Fruit fly (Drosophila melanogaster): ENCODE measurements around the gene SdhD.

The SdhD gene

dm6 chr3R:23722680-23723372 is 37.6 kb downstream of the SdhD start, which contains the start of gene CG10365 (continued):
- TF ChIP-seq CG31388 (GFP tag; optimal IDR thresholded peaks at IDR 0.05) (peak; percentile 32), CG15073 (GFP tag; optimal IDR thresholded peaks at IDR 0.05) (no peak), CG6813 (GFP tag; optimal IDR thresholded peaks at IDR 0.05) (peak; percentile 82), Spps (tag; optimal IDR thresholded peaks at IDR 0.05) (peak; percentile 4), CG18476 (GFP tag; optimal IDR thresholded peaks at IDR 0.05) (peak; percentile 58), CG9817 (tag; optimal IDR thresholded peaks at IDR 0.05) (peak; percentile 80), Eip74EF (GFP tag; optimal IDR thresholded peaks at IDR 0.05) (peak in 1 of 2 experiments; percentile 93), ara (GFP tag; IDR thresholded peaks at IDR 0.05) (no peak), Mad (GFP tag; optimal IDR thresholded peaks at IDR 0.05) (no peak), BEAF-32 (GFP tag; optimal IDR thresholded peaks at IDR 0.05) (no peak), dpn (GFP tag; optimal IDR thresholded peaks at IDR 0.05) (peak in 1 of 2 experiments; percentile 86), CG17359 (tag; optimal IDR thresholded peaks at IDR 0.05) (peak; percentile 93), sr (GFP tag; IDR thresholded peaks at IDR 0.05) (0 out of 3 replicates have a peak, but pooled peaks have one; percentile 22), CG4854 (GFP tag; optimal IDR thresholded peaks at IDR 0.05) (no peak), CG34422 (GFP tag; IDR thresholded peaks at IDR 0.05) (peak; percentile 76), CG10209 (GFP tag; optimal IDR thresholded peaks at IDR 0.05) (peak; percentile 86), CG2889 (GFP tag; IDR thresholded peaks at IDR 0.05) (0 out of 3 replicates have a peak, but pooled peaks have one; percentile 28), CG11093 (GFP tag; IDR thresholded peaks at IDR 0.05) (peak; percentile 69; the same call in 2 of the 3 replicates), CG31441 (GFP tag; IDR thresholded peaks at IDR 0.05) (peak; percentile 93), CG16779 (GFP tag; IDR thresholded peaks at IDR 0.05) (no peak), Elba2 (GFP tag; optimal IDR thresholded peaks at IDR 0.05) (no peak), CG11560 (tag; IDR thresholded peaks at IDR 0.05) (peak; percentile 51; the same call in 2 of the 3 replicates), gcm2 (GFP tag; optimal IDR thresholded peaks at IDR 0.05) (no peak), Hmr (GFP tag; optimal IDR thresholded peaks at IDR 0.05) (peak; percentile 94), CG34376 (GFP tag; optimal IDR thresholded peaks at IDR 0.05) (peak; percentile 22), CG14441 (GFP tag; IDR thresholded peaks at IDR 0.05) (peak; percentile 83), Nf-YC (tag; optimal IDR thresholded peaks at IDR 0.05) (peak; percentile 64), CG3065 (GFP tag; optimal IDR thresholded peaks at IDR 0.05) (peak; percentile 3), CG18619 (GFP tag; optimal IDR thresholded peaks at IDR 0.05) (peak; percentile 79), klu (GFP tag; IDR thresholded peaks at IDR 0.05) (peak; percentile 75), ash1 (GFP tag; optimal IDR thresholded peaks at IDR 0.05) (no peak), CG3407 (GFP tag; optimal IDR thresholded peaks at IDR 0.05) (peak; percentile 54), peb (GFP tag; IDR thresholded peaks at IDR 0.05) (peak; percentile 24; the same call in 1 of the 2 replicates), ase (GFP tag; IDR thresholded peaks at IDR 0.05) (peak; percentile 58; the same call in 1 of the 3 replicates), Ptx1 (GFP tag; IDR thresholded peaks at IDR 0.05) (peak; percentile 92), amos (GFP tag; IDR thresholded peaks at IDR 0.05; ENCODE audit: partially characterized antibody) (no peak), CG4282 (GFP tag; optimal IDR thresholded peaks at IDR 0.05) (no peak), gsb-n (tag; optimal IDR thresholded peaks at IDR 0.05) (peak; percentile 79), Vsx1 (GFP tag; optimal IDR thresholded peaks at IDR 0.05) (peak; percentile 43), fd96Cb (tag; optimal IDR thresholded peaks at IDR 0.05) (peak; percentile 86), h (optimal IDR thresholded peaks at IDR 0.05) (no peak), prd (optimal IDR thresholded peaks at IDR 0.05) (no peak), prd (GFP tag; IDR thresholded peaks at IDR 0.05) (peak; percentile 77), CG10147 (GFP tag; optimal IDR thresholded peaks at IDR 0.05) (peak; percentile 94), Adf1 (GFP tag; IDR thresholded peaks at IDR 0.05) (peak; percentile 50), CG11723 (GFP tag; optimal IDR thresholded peaks at IDR 0.05) (no peak), CG6175 (GFP tag; IDR thresholded peaks at IDR 0.05) (0 out of 3 replicates have a peak, but pooled peaks have one; percentile 46), CG5245 (GFP tag; optimal IDR thresholded peaks at IDR 0.05) (peak; percentile 65), gro (GFP tag; optimal IDR thresholded peaks at IDR 0.05) (no peak), ab (GFP tag; optimal IDR thresholded peaks at IDR 0.05) (no peak)

Data from whole organism, embryonic.